Fruit fly (Drosophila melanogaster) whole organism, adult: ENCODE data around the gene Septin4.

Source experiments
- CG11617 ChIP-seq: fragments of 200-800 bp; sonication (Bioruptor generic); optimal IDR thresholded peaks from 2 replicates; lab custom pipeline; 2017; ENCODE audit warnings: mild to moderate bottlenecking, missing biosample characterization, missing genetic modification reagents, missing genetic modification characterization
- CG12768 ChIP-seq: fragments of 200-800 bp; sonication (Bioruptor generic); optimal IDR thresholded peaks from 2 replicates; lab custom pipeline; 2017; ENCODE audit warnings: missing biosample characterization, missing genetic modification characterization, mild to moderate bottlenecking, moderate library complexity, missing genetic modification reagents
- CG14711 ChIP-seq: fragments of 200-800 bp; sonication (Bioruptor generic); optimal IDR thresholded peaks from 2 replicates; lab custom pipeline; 2018; ENCODE audit warnings: missing biosample characterization, mild to moderate bottlenecking, missing genetic modification characterization, moderate library complexity
- CG1620 ChIP-seq: fragments of 200-800 bp; sonication (Bioruptor generic); optimal IDR thresholded peaks from 2 replicates; lab custom pipeline; 2016; ENCODE audit warnings: missing biosample characterization, missing genetic modification characterization
- CG33017 ChIP-seq: fragments of 200-800 bp; sonication (Bioruptor generic); optimal IDR thresholded peaks from 2 replicates; lab custom pipeline; 2018; ENCODE audit warnings: missing biosample characterization, mild to moderate bottlenecking, missing genetic modification characterization, moderate library complexity
- CG5204 ChIP-seq: fragments of 200-800 bp; sonication (Bioruptor generic); optimal IDR thresholded peaks from 2 replicates; lab custom pipeline; 2016; ENCODE audit warnings: missing biosample characterization, missing genetic modification characterization
- CG7045 ChIP-seq: fragments of 200-800 bp; sonication (Bioruptor generic); optimal IDR thresholded peaks from 2 replicates; lab custom pipeline; 2017; ENCODE audit warnings: missing biosample characterization, mild to moderate bottlenecking, missing genetic modification characterization
- CG7101 ChIP-seq: fragments of 200-800 bp; sonication (Bioruptor generic); optimal IDR thresholded peaks from 2 replicates; lab custom pipeline; 2018; ENCODE audit warnings: missing biosample characterization, mild to moderate bottlenecking, missing genetic modification characterization, moderate library complexity
- Clk ChIP-seq: fragments of 200-800 bp; sonication (Bioruptor generic); optimal IDR thresholded peaks from 2 replicates; lab custom pipeline; 2017; ENCODE audit warnings: missing biosample characterization, missing genetic modification characterization
- Crg-1 ChIP-seq: fragments of 200-800 bp; sonication (Bioruptor generic); optimal IDR thresholded peaks from 2 replicates; lab custom pipeline; 2016; ENCODE audit warnings: missing biosample characterization, missing genetic modification characterization
- Hr96 ChIP-seq: fragments of 200-800 bp; sonication (Bioruptor generic); optimal IDR thresholded peaks from 2 replicates; lab custom pipeline; 2016; ENCODE audit warnings: missing biosample characterization, missing genetic modification characterization
- Mnt ChIP-seq: fragments of 200-800 bp; sonication (Bioruptor generic); optimal IDR thresholded peaks from 2 replicates; lab custom pipeline; 2016; ENCODE audit warnings: missing biosample characterization, mild to moderate bottlenecking, missing genetic modification characterization
- bab1 ChIP-seq: fragments of 200-800 bp; sonication (Bioruptor generic); optimal IDR thresholded peaks from 3 replicates; lab custom pipeline; 2019; ENCODE audit warnings: missing biosample characterization, mild to moderate bottlenecking, missing genetic modification characterization, moderate library complexity
- cic ChIP-seq: fragments of 200-800 bp; sonication (Bioruptor generic); optimal IDR thresholded peaks from 2 replicates; lab custom pipeline; 2017; ENCODE audit warnings: missing biosample characterization, mild to moderate bottlenecking, missing genetic modification characterization, moderate library complexity
- cnc ChIP-seq, 2 experiments: fragments of >200 bp; optimal IDR thresholded peaks; 2 replicates each; lab custom pipeline; 2017
- kay ChIP-seq: fragments of 200-800 bp; sonication (Bioruptor generic); peaks from one replicate; lab custom pipeline; 2016; ENCODE audit warnings: missing biosample characterization, missing genetic modification characterization, borderline replicate concordance
- ovo ChIP-seq: fragments of 200-800 bp; sonication (Bioruptor generic); optimal IDR thresholded peaks from 2 replicates; lab custom pipeline; 2016; ENCODE audit warnings: missing biosample characterization, missing genetic modification characterization
- pad ChIP-seq: fragments of 200-800 bp; sonication (Bioruptor generic); optimal IDR thresholded peaks from 3 replicates; lab custom pipeline; 2017; ENCODE audit warnings: missing biosample characterization, missing genetic modification characterization, mild to moderate bottlenecking, moderate library complexity, missing genetic modification reagents
- tj ChIP-seq: fragments of 200-800 bp; sonication (Bioruptor generic); optimal IDR thresholded peaks from 3 replicates; lab custom pipeline; 2017; ENCODE audit warnings: missing biosample characterization, mild to moderate bottlenecking, missing genetic modification characterization, moderate library complexity
- toe ChIP-seq: fragments of 200-800 bp; sonication (Bioruptor generic); optimal IDR thresholded peaks from 2 replicates; lab custom pipeline; 2016; ENCODE audit warnings: missing biosample characterization, missing genetic modification characterization

Gene Septin4

DNA sequence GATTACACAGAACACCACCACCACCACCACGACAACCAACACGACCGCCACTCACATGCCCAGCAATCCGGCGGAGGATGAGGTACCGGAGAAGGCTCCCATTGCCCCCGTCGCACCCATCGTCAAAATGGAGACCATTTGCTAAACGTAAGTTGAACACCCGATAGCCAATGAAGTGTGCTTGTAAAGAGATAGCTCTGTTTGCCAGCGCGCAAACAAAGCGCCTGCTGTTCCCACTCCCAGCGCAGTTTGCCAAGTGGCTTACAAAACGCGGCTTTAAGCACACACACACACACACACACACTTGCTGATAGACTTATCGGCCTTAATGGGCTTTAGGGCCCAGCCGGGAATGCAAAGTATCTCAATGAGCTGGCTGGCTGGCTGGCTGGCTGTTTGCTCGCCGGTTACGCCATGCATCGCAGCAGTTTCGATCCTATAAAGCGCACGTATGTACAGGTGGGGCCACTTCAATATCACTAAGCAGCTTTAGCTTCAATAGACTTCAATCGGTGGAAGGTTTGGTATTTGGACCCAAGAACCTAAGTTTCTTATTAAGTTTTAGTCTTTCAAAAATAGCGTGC is 51.5 kb downstream of the Septin4 start:
- TF ChIP-seq bab1 (GFP tag; lab: Kevin White, UChicago) (no peak), cic (GFP tag; lab: Kevin White, UChicago) (no peak), CG33017 (tag; lab: Kevin White, UChicago) (no peak), CG1620 (GFP tag; lab: Kevin White, UChicago) (no peak), kay (GFP tag; lab: Kevin White, UChicago) (no peak), CG11617 (GFP tag; lab: Kevin White, UChicago) (no peak), CG14711 (tag; lab: Kevin White, UChicago) (no peak), Crg-1 (GFP tag; lab: Kevin White, UChicago) (no peak), Clk (GFP tag; lab: Kevin White, UChicago) (no peak), CG7101 (tag; lab: Kevin White, UChicago) (no peak), cnc (optimal IDR thresholded peaks at IDR 0.05; lab: Kevin White, UChicago) (no peak), pad (GFP tag; lab: Kevin White, UChicago) (no peak)

DNA sequence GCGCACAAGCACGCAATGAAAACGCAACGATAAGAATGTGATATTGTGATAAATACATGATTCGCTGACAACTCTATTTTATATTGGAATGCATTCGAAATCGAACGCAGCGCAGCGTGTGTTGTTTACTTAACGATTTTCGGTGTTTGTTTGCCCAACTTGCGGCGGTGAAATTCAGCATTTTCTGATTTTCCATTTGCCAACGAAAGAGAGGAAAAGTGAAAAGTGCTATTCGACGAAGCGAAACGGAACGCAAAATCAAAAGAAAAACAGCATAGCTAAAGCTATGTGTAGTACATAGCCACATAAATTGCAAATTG is 53.9 kb downstream of the Septin4 start:
- TF ChIP-seq bab1 (GFP tag; lab: Kevin White, UChicago) (no peak), tj (GFP tag; lab: Kevin White, UChicago) (peak; percentile 90)

DNA sequence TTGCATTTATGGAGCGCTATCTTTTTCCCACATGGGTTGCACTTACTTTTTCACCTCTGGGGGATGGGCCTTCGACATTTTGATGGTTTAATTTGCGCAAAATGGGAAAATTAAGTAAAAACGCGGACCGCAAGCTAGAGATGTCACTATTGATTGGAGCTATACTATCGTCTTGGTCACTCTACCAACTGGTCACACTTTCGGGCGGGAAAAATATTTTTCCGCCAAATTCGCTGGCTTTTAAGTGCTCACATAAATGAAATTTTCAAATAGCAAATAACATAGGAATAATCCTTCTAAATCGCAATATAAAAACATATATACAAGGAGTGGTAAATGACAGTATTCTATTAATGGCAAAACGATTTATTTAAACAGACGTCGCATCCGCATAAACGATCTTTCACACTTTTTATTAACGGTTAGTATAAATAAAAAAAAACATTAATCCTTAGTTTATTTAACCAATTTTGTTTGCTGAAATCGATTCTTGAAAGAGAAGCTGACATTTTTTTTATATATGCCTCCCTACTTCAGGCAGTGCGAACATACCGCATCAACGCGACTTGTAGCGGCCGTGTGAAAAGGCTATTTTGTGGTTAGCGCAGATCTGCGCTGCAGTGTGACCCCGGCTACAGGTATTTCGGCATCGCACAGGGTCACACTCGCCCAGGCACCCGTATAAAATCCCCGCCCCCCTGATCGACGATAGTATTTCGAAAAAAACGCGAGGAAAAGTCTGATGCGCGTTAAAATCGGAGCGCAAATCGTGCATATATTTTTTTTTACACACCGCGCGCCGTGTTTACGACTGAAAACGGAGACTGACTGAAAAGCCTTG is 54.5 kb downstream of the Septin4 start, which contains the start of the genes SNRPG and mthl1:
Gene SNRPG, minus strand, starts transcription at position 160 of the 841 bp plus-strand sequence.
Gene mthl1, plus strand, starts transcription at position 709 of the 841 bp plus-strand sequence.
- TF ChIP-seq Crg-1 (GFP tag; lab: Kevin White, UChicago): peak; percentile 40
- peak; percentile 63 for TF ChIP-seq CG11617 (GFP tag; lab: Kevin White, UChicago)
- TF ChIP-seq CG7101 (tag; lab: Kevin White, UChicago): peak; percentile 73
- peak; percentile 64 for TF ChIP-seq pad (GFP tag; lab: Kevin White, UChicago)
- no peak for TF ChIP-seq CG33017 (tag; lab: Kevin White, UChicago)
- TF ChIP-seq CG14711 (tag; lab: Kevin White, UChicago): peak; percentile 63
- TF ChIP-seq CG7045: peak; percentile 54
- peak; percentile 81 for TF ChIP-seq CG5204
- no peak for TF ChIP-seq Hr96
- TF ChIP-seq toe (GFP tag; lab: Kevin White, UChicago): peak; percentile 63
- peak; percentile 52 for TF ChIP-seq Clk (GFP tag; lab: Kevin White, UChicago)
- TF ChIP-seq kay (GFP tag; lab: Kevin White, UChicago): no peak
- TF ChIP-seq ovo (GFP tag; lab: Kevin White, UChicago): peak; percentile 36
- no peak for TF ChIP-seq tj (GFP tag; lab: Kevin White, UChicago)
- peak; percentile 71 for TF ChIP-seq Mnt (GFP tag; lab: Kevin White, UChicago)
- peak; percentile 73 for TF ChIP-seq CG12768 (GFP tag; lab: Kevin White, UChicago)
- TF ChIP-seq bab1 (GFP tag; lab: Kevin White, UChicago): peak; percentile 58
- TF ChIP-seq CG1620 (GFP tag; lab: Kevin White, UChicago): peak; percentile 77
- TF ChIP-seq cic (GFP tag; lab: Kevin White, UChicago): no peak

dm6 chrX:16637594-16638485 is 57.1 kb downstream of the Septin4 start, which contains the start of gene RpS19a:
Gene RpS19a, plus strand, starts transcription at chrX:16637894.
- peak; percentile 93 for TF ChIP-seq Mnt (GFP tag; lab: Kevin White, UChicago)
- TF ChIP-seq bab1 (GFP tag; lab: Kevin White, UChicago): peak; percentile 92
- TF ChIP-seq Crg-1 (GFP tag; lab: Kevin White, UChicago): peak; percentile 88
- peak; percentile 59 for TF ChIP-seq CG33017 (tag; lab: Kevin White, UChicago)
- no peak for TF ChIP-seq cic (GFP tag; lab: Kevin White, UChicago)
- peak; percentile 77 for TF ChIP-seq CG12768 (GFP tag; lab: Kevin White, UChicago)
- TF ChIP-seq CG1620 (GFP tag; lab: Kevin White, UChicago): peak; percentile 90
- peak; percentile 82 for TF ChIP-seq pad (GFP tag; lab: Kevin White, UChicago)
- TF ChIP-seq Clk (GFP tag; lab: Kevin White, UChicago): peak; percentile 9
- no peak for TF ChIP-seq cnc (optimal IDR thresholded peaks at IDR 0.05; lab: Kevin White, UChicago)
- TF ChIP-seq toe (GFP tag; lab: Kevin White, UChicago): peak; percentile 54
- peak; percentile 94 for TF ChIP-seq CG7101 (tag; lab: Kevin White, UChicago)
- TF ChIP-seq CG5204: peak; percentile 65
- TF ChIP-seq CG14711 (tag; lab: Kevin White, UChicago): peak; percentile 70
- TF ChIP-seq Hr96: peak; percentile 89
- TF ChIP-seq ovo (GFP tag; lab: Kevin White, UChicago): peak; percentile 88
- peak; percentile 58 for TF ChIP-seq CG7045
- TF ChIP-seq kay (GFP tag; lab: Kevin White, UChicago): no peak
- TF ChIP-seq tj (GFP tag; lab: Kevin White, UChicago): peak; percentile 67
- TF ChIP-seq CG11617 (GFP tag; lab: Kevin White, UChicago): peak; percentile 94
